Worm (Caenorhabditis elegans) whole organism, early embryonic: ENCODE measurements around the gene srlf-11.

ENCODE experiments used
- B0310.2 ChIP-seq: sonication (generic microtip); optimal IDR thresholded peaks from 2 replicates; lab custom pipeline; 2016; ENCODE audit warnings: mild to moderate bottlenecking, missing genetic modification characterization, missing compliant biosample characterization
- F13C5.2 ChIP-seq: sonication (generic microtip); optimal IDR thresholded peaks from 2 replicates; lab custom pipeline; 2017; ENCODE audit warnings: mild to moderate bottlenecking, missing genetic modification characterization, inconsistent platforms, missing compliant biosample characterization
- aly-1 ChIP-seq: sonication (generic microtip); optimal IDR thresholded peaks from 2 replicates; lab custom pipeline; 2016; ENCODE audit warnings: missing genetic modification characterization, missing compliant biosample characterization
- ama-1 ChIP-seq: fragments of 150-350 bp; optimal IDR thresholded peaks from 2 replicates; lab custom pipeline; 2014
- ceh-13 ChIP-seq: fragments of 200-800 bp; sonication (Bioruptor generic); optimal IDR thresholded peaks from 2 replicates; lab custom pipeline; 2018; ENCODE audit warnings: mild to moderate bottlenecking, missing genetic modification characterization, missing compliant biosample characterization
- ceh-36 ChIP-seq: sonication (generic microtip); optimal IDR thresholded peaks from 2 replicates; lab custom pipeline; 2016; ENCODE audit warnings: missing genetic modification characterization, inconsistent platforms, missing compliant biosample characterization
- ets-7 ChIP-seq: sonication (generic microtip); optimal IDR thresholded peaks from 2 replicates; lab custom pipeline; 2016; ENCODE audit warnings: missing genotype, missing genetic modification characterization, missing compliant biosample characterization
- flt-1 ChIP-seq: fragments of 200-800 bp; sonication (Bioruptor generic); IDR thresholded peaks from 2 replicates; pipeline ENCODE4 v1.3.6; 2022; ENCODE audit warnings: missing genetic modification characterization, missing compliant biosample characterization
- hmbx-1 ChIP-seq: sonication (generic microtip); optimal IDR thresholded peaks from 2 replicates; lab custom pipeline; 2016; ENCODE audit warnings: mild to moderate bottlenecking, missing genetic modification characterization, missing compliant biosample characterization
- hmg-4 ChIP-seq: fragments of 200-800 bp; sonication (Bioruptor generic); optimal IDR thresholded peaks from 2 replicates; lab custom pipeline; 2018; ENCODE audit warnings: mild to moderate bottlenecking, missing genetic modification characterization, missing compliant biosample characterization
- hnd-1 ChIP-seq: sonication (generic microtip); optimal IDR thresholded peaks from 2 replicates; lab custom pipeline; 2016; ENCODE audit warnings: missing genetic modification characterization, missing compliant biosample characterization
- pes-1 ChIP-seq: fragments of 200-800 bp; sonication (Bioruptor generic); IDR thresholded peaks from 2 replicates; pipeline ENCODE4 v1.3.6; 2022; ENCODE audit warnings: missing genetic modification reagents, missing genetic modification characterization, missing compliant biosample characterization
- scrt-1 ChIP-seq: fragments of 200-800 bp; sonication (Bioruptor generic); IDR thresholded peaks from 2 replicates; pipeline ENCODE4 v1.3.6; 2022; ENCODE audit warnings: missing genetic modification characterization, missing compliant biosample characterization
- sea-1 ChIP-seq: fragments of 200-800 bp; sonication (Bioruptor generic); conservative IDR thresholded peaks from 2 replicates; pipeline ENCODE4 v1.3.6; 2022; ENCODE audit warnings: missing genetic modification characterization, missing compliant biosample characterization
- tbx-11 ChIP-seq: fragments of 200-800 bp; sonication (Bioruptor generic); IDR thresholded peaks from 2 replicates; pipeline ENCODE4 v1.3.6; 2022; ENCODE audit warnings: missing genetic modification characterization, missing compliant biosample characterization
- tbx-37 ChIP-seq: fragments of 200-800 bp; sonication (Bioruptor generic); conservative IDR thresholded peaks from 2 replicates; pipeline ENCODE4 v1.3.6; 2022; ENCODE audit warnings: missing genetic modification reagents, missing genetic modification characterization, missing compliant biosample characterization
- tra-4 ChIP-seq: sonication (generic microtip); optimal IDR thresholded peaks from 2 replicates; lab custom pipeline; 2017; ENCODE audit warnings: missing genetic modification characterization, missing compliant biosample characterization

srlf-11 gene

ce11 chrIV:10861102-10861501 lies 24.7 kb downstream of the srlf-11 start, which contains the start of gene rbm-22:
TSS of gene rbm-22 (plus strand) at chrIV:10861402.
- TF ChIP-seq hmbx-1 (tag; lab: Kevin White, UChicago) (no peak), B0310.2 (tag; lab: Kevin White, UChicago) (no peak), flt-1 (no peak), hmg-4 (GFP tag; lab: Kevin White, UChicago) (no peak), ceh-36 (tag; lab: Kevin White, UChicago) (no peak), ama-1 (lab: Kevin White, UChicago) (no peak), aly-1 (tag; lab: Kevin White, UChicago) (no peak), tbx-37 (no peak), ets-7 (tag; lab: Kevin White, UChicago) (no peak), hnd-1 (tag; lab: Kevin White, UChicago) (no peak)

ce11 chrIV:10858300-10859016 lies 27.4 kb downstream of the srlf-11 start, which contains the start of the genes T11G6.2 and hars-1:
TSS of gene T11G6.2 (minus strand) at chrIV:10858496.
TSS of gene hars-1 (plus strand) at chrIV:10858957.
- TF ChIP-seq hnd-1 (tag; lab: Kevin White, UChicago), result no peak
- TF ChIP-seq F13C5.2 (tag; lab: Kevin White, UChicago), result no peak
- TF ChIP-seq sea-1, result no peak
- no peak for TF ChIP-seq pes-1 (GFP tag; lab: Robert Waterston, UW)
- TF ChIP-seq ets-7 (tag; lab: Kevin White, UChicago), result no peak
- TF ChIP-seq B0310.2 (tag; lab: Kevin White, UChicago), result no peak
- TF ChIP-seq ceh-13 (GFP tag; lab: Kevin White, UChicago), result no peak
- no peak for TF ChIP-seq hmbx-1 (tag; lab: Kevin White, UChicago)
- no peak for TF ChIP-seq ceh-36 (tag; lab: Kevin White, UChicago)
- no peak for TF ChIP-seq scrt-1 (GFP tag; lab: Robert Waterston, UW)
- TF ChIP-seq aly-1 (tag; lab: Kevin White, UChicago), result no peak
- no peak for TF ChIP-seq ama-1 (lab: Kevin White, UChicago)
- no peak for TF ChIP-seq tra-4 (tag; lab: Kevin White, UChicago)
- no peak for TF ChIP-seq tbx-11 (GFP tag; lab: Robert Waterston, UW)
- no peak for TF ChIP-seq flt-1
- TF ChIP-seq hmg-4 (GFP tag; lab: Kevin White, UChicago), result no peak
- TF ChIP-seq tbx-37, result no peak

ce11 chrIV:10855946-10856345 lies 29.9 kb downstream of the srlf-11 start:
- TF ChIP-seq scrt-1 (GFP tag; lab: Robert Waterston, UW) (no peak), B0310.2 (tag; lab: Kevin White, UChicago) (no peak), aly-1 (tag; lab: Kevin White, UChicago) (no peak), hmg-4 (GFP tag; lab: Kevin White, UChicago) (no peak), pes-1 (GFP tag; lab: Robert Waterston, UW) (no peak), hmbx-1 (tag; lab: Kevin White, UChicago) (no peak)

- TF ChIP-seq scrt-1 (GFP tag; lab: Robert Waterston, UW) (no peak), tra-4 (tag; lab: Kevin White, UChicago) (no peak), aly-1 (tag; lab: Kevin White, UChicago) (no peak)
Measured at ce11 chrIV:10855049-10855448, 30.8 kb downstream of the srlf-11 start, which contains the start of gene T11G6.3. TSS of gene T11G6.3 (minus strand) at chrIV:10855237.

- TF ChIP-seq hmg-4 (GFP tag; lab: Kevin White, UChicago) (no peak), hnd-1 (tag; lab: Kevin White, UChicago) (no peak), F13C5.2 (tag; lab: Kevin White, UChicago) (no peak), aly-1 (tag; lab: Kevin White, UChicago) (no peak), B0310.2 (tag; lab: Kevin White, UChicago) (no peak), ceh-36 (tag; lab: Kevin White, UChicago) (no peak), ets-7 (tag; lab: Kevin White, UChicago) (no peak), ama-1 (lab: Kevin White, UChicago) (no peak), hmbx-1 (tag; lab: Kevin White, UChicago) (no peak), tbx-11 (GFP tag; lab: Robert Waterston, UW) (no peak), tbx-37 (no peak), scrt-1 (GFP tag; lab: Robert Waterston, UW) (no peak), tra-4 (tag; lab: Kevin White, UChicago) (no peak), pes-1 (GFP tag; lab: Robert Waterston, UW) (no peak), sea-1 (no peak), ceh-13 (GFP tag; lab: Kevin White, UChicago) (no peak)
Measured at ce11 chrIV:10854042-10854441, 31.8 kb downstream of the srlf-11 start.

- TF ChIP-seq tra-4 (tag; lab: Kevin White, UChicago) (no peak), sea-1 (no peak), scrt-1 (GFP tag; lab: Robert Waterston, UW) (no peak), ama-1 (lab: Kevin White, UChicago) (no peak), hmg-4 (GFP tag; lab: Kevin White, UChicago) (no peak), tbx-37 (no peak), aly-1 (tag; lab: Kevin White, UChicago) (no peak), tbx-11 (GFP tag; lab: Robert Waterston, UW) (no peak), F13C5.2 (tag; lab: Kevin White, UChicago) (no peak), flt-1 (no peak), pes-1 (GFP tag; lab: Robert Waterston, UW) (no peak), ceh-36 (tag; lab: Kevin White, UChicago) (no peak), hnd-1 (tag; lab: Kevin White, UChicago) (no peak), B0310.2 (tag; lab: Kevin White, UChicago) (no peak), ets-7 (tag; lab: Kevin White, UChicago) (no peak), hmbx-1 (tag; lab: Kevin White, UChicago) (no peak), ceh-13 (GFP tag; lab: Kevin White, UChicago) (no peak)
Measured at ce11 chrIV:10852403-10852802, 33.4 kb downstream of the srlf-11 start.
